Fruit fly (Drosophila melanogaster): Measurements from ENCODE around the gene Efa6.

The Efa6 gene

dm6 chr3R:22547585-22548022 lies 40.0 kb upstream of the Efa6 start, which contains the start of gene AdipoR (continued):
- TF ChIP-seq CG16779 (GFP tag; IDR thresholded peaks at IDR 0.05) = no peak
- no peak for TF ChIP-seq CG17359 (tag; optimal IDR thresholded peaks at IDR 0.05)
- no peak for TF ChIP-seq Optix (GFP tag; IDR thresholded peaks at IDR 0.05)
- no peak for TF ChIP-seq NfI (GFP tag; optimal IDR thresholded peaks at IDR 0.05)
- no peak for TF ChIP-seq dmrt99B (tag; optimal IDR thresholded peaks at IDR 0.05)
- no peak for TF ChIP-seq CG43689 (GFP tag; IDR thresholded peaks at IDR 0.05)
- TF ChIP-seq Scr (GFP tag; IDR thresholded peaks at IDR 0.05; ENCODE audit: partially characterized antibody) = peak; percentile 47
- TF ChIP-seq scrt (GFP tag; optimal IDR thresholded peaks at IDR 0.05) = no peak
- no peak for TF ChIP-seq crol (GFP tag; IDR thresholded peaks at IDR 0.05)
- no peak for TF ChIP-seq klu (GFP tag; IDR thresholded peaks at IDR 0.05)
- peak; percentile 21 for TF ChIP-seq grau (tag; optimal IDR thresholded peaks at IDR 0.05)
- no peak for TF ChIP-seq vfl (GFP tag; optimal IDR thresholded peaks at IDR 0.05)
- TF ChIP-seq Dip3 (GFP tag; optimal IDR thresholded peaks at IDR 0.05) = no peak
- TF ChIP-seq ham (GFP tag; IDR thresholded peaks at IDR 0.05) = no peak
- TF ChIP-seq Ptx1 (GFP tag; IDR thresholded peaks at IDR 0.05) = 0 out of 2 replicates have a peak, but pooled peaks have one; percentile 14
- TF ChIP-seq CTCF (GFP tag; optimal IDR thresholded peaks at IDR 0.05) = peak; percentile 39
- TF ChIP-seq slbo (GFP tag; IDR thresholded peaks at IDR 0.05) = 0 out of 2 replicates have a peak, but pooled peaks have one; percentile 24
- TF ChIP-seq CG3163 (GFP tag; optimal IDR thresholded peaks at IDR 0.05) = no peak
- TF ChIP-seq sug (tag; optimal IDR thresholded peaks at IDR 0.05) = peak; percentile 42
- TF ChIP-seq run (tag; optimal IDR thresholded peaks at IDR 0.05) = no peak
- TF ChIP-seq Nf-YC (tag; optimal IDR thresholded peaks at IDR 0.05) = peak; percentile 39
- TF ChIP-seq CG5953 (GFP tag; IDR thresholded peaks at IDR 0.05) = no peak
- peak; percentile 38 for TF ChIP-seq CHES-1-like (GFP tag; optimal IDR thresholded peaks at IDR 0.05)
- TF ChIP-seq Antp (GFP tag; optimal IDR thresholded peaks at IDR 0.05) = no peak
- TF ChIP-seq Rfx (GFP tag; IDR thresholded peaks at IDR 0.05) = no peak
- TF ChIP-seq salm (tag; optimal IDR thresholded peaks at IDR 0.05) = no peak
- TF ChIP-seq stc (GFP tag; IDR thresholded peaks at IDR 0.05) = no peak
- no peak for TF ChIP-seq bigmax (GFP tag; optimal IDR thresholded peaks at IDR 0.05)
- no peak for TF ChIP-seq CG6254 (GFP tag; optimal IDR thresholded peaks at IDR 0.05)
- no peak for TF ChIP-seq Trl (optimal IDR thresholded peaks at IDR 0.05)
- TF ChIP-seq Trl (GFP tag; optimal IDR thresholded peaks at IDR 0.05) = peak; percentile 11
- no peak for TF ChIP-seq danr (GFP tag; IDR thresholded peaks at IDR 0.05)
- TF ChIP-seq fd3F (GFP tag; optimal IDR thresholded peaks at IDR 0.05) = no peak
- TF ChIP-seq CG15073 (GFP tag; optimal IDR thresholded peaks at IDR 0.05) = no peak
- TF ChIP-seq CG17829 (tag; optimal IDR thresholded peaks at IDR 0.05) = peak; percentile 57
- peak; percentile 95 to 99 for TF ChIP-seq crp (GFP tag; optimal IDR thresholded peaks at IDR 0.05)
- no peak for TF ChIP-seq HHEX (GFP tag; optimal IDR thresholded peaks at IDR 0.05)
- TF ChIP-seq CG10267 (tag; optimal IDR thresholded peaks at IDR 0.05) = peak; percentile 56
- TF ChIP-seq en (GFP tag; optimal IDR thresholded peaks at IDR 0.05) = no peak
- no peak for TF ChIP-seq esg (GFP tag; conservative IDR thresholded peaks at IDR 0.05)
- TF ChIP-seq her (GFP tag; optimal IDR thresholded peaks at IDR 0.05) = peak; percentile 49
- no peak for TF ChIP-seq NK7.1 (GFP tag; optimal IDR thresholded peaks at IDR 0.05)
- TF ChIP-seq zen2 (GFP tag; IDR thresholded peaks at IDR 0.05; ENCODE audit: partially characterized antibody) = no peak
- TF ChIP-seq row (GFP tag; IDR thresholded peaks at IDR 0.05) = peak; percentile 50; the same call in 2 of the 3 replicates
- no peak for TF ChIP-seq odd (GFP tag; optimal IDR thresholded peaks at IDR 0.05)
- TF ChIP-seq NC2β (GFP tag; optimal IDR thresholded peaks at IDR 0.05) = no peak
- no peak for TF ChIP-seq CG13296 (GFP tag; optimal IDR thresholded peaks at IDR 0.05)
- peak; percentile 5 for TF ChIP-seq CG15601 (tag; optimal IDR thresholded peaks at IDR 0.05)
- TF ChIP-seq CG31365 (tag; optimal IDR thresholded peaks at IDR 0.05) = no peak
- TF ChIP-seq CG17385 (GFP tag; optimal IDR thresholded peaks at IDR 0.05) = no peak
- TF ChIP-seq CG13287 (GFP tag; IDR thresholded peaks at IDR 0.05; ENCODE audit: partially characterized antibody) = peak; percentile 54
- peak; percentile 38 for TF ChIP-seq nau (GFP tag; optimal IDR thresholded peaks at IDR 0.05)
